Worm (Caenorhabditis elegans): Measurements from ENCODE around the gene ztf-9.
A peak's percentile ranks its signal among the peaks of the same experiment; 100 is the strongest.

Gene ztf-9

ce11 chrV:9704399-9704798 is 12.4 kb upstream of the ztf-9 start (continued):
- TF ChIP-seq unc-55 (GFP tag; optimal IDR thresholded peaks at IDR 0.05) (peak; percentile 90), gmeb-1 (tag; optimal IDR thresholded peaks at IDR 0.05) (no peak)

ce11 chrV:9703549-9703948 is 11.6 kb upstream of the ztf-9 start:
- no peak for TF ChIP-seq nhr-21 (tag; optimal IDR thresholded peaks at IDR 0.05)
- TF ChIP-seq nhr-10 (tag; optimal IDR thresholded peaks at IDR 0.05): no peak
- TF ChIP-seq fos-1 (tag; optimal IDR thresholded peaks at IDR 0.05): no peak
- TF ChIP-seq nhr-77 (tag; optimal IDR thresholded peaks at IDR 0.05): no peak
- no peak for TF ChIP-seq nhr-237 (tag; optimal IDR thresholded peaks at IDR 0.05)
- TF ChIP-seq egl-27 (tag; optimal IDR thresholded peaks at IDR 0.05): no peak

- TF ChIP-seq ceh-82 (tag; optimal IDR thresholded peaks at IDR 0.05) (no peak), nhr-12 (tag; optimal IDR thresholded peaks at IDR 0.05) (no peak), peb-1 (tag; optimal IDR thresholded peaks at IDR 0.05) (no peak), nhr-11 (tag; optimal IDR thresholded peaks at IDR 0.05) (no peak), aly-2 (tag; optimal IDR thresholded peaks at IDR 0.05) (no peak)
Measured at ce11 chrV:9702755-9703154, 10.8 kb upstream of the ztf-9 start, which contains the start of gene xbx-6. xbx-6 (plus strand) TSS chrV:9703055.

- TF ChIP-seq fos-1 (tag; optimal IDR thresholded peaks at IDR 0.05) (peak; percentile 50), F13H6.1 (tag; optimal IDR thresholded peaks at IDR 0.05) (no peak)
Measured at ce11 chrV:9701861-9702260, 9.9 kb upstream of the ztf-9 start.

ce11 chrV:9699216-9699615 is 7.3 kb upstream of the ztf-9 start:
- TF ChIP-seq dmd-4 (tag; optimal IDR thresholded peaks at IDR 0.05) (no peak), peb-1 (tag; optimal IDR thresholded peaks at IDR 0.05) (no peak), nhr-129 (tag; optimal IDR thresholded peaks at IDR 0.05) (no peak), fos-1 (tag; optimal IDR thresholded peaks at IDR 0.05) (no peak), unc-62 (GFP tag; optimal IDR thresholded peaks at IDR 0.05) (no peak), sem-4 (tag; optimal IDR thresholded peaks at IDR 0.05) (no peak), elt-3 (tag; optimal IDR thresholded peaks at IDR 0.05) (no peak), snpc-4 (tag; optimal IDR thresholded peaks at IDR 0.05) (no peak), gmeb-1 (tag; optimal IDR thresholded peaks at IDR 0.05) (no peak), ZK546.5 (tag; optimal IDR thresholded peaks at IDR 0.05) (no peak), unc-39 (tag; optimal IDR thresholded peaks at IDR 0.05) (no peak), nhr-10 (tag; optimal IDR thresholded peaks at IDR 0.05) (no peak)

- TF ChIP-seq gmeb-1 (tag; optimal IDR thresholded peaks at IDR 0.05) (no peak), ceh-16 (tag; optimal IDR thresholded peaks at IDR 0.05) (no peak), zag-1 (tag; optimal IDR thresholded peaks at IDR 0.05) (no peak), R02D3.7 (tag; optimal IDR thresholded peaks at IDR 0.05) (no peak), nhr-237 (tag; optimal IDR thresholded peaks at IDR 0.05) (no peak), crh-2 (tag; optimal IDR thresholded peaks at IDR 0.05) (no peak), blmp-1 (tag; optimal IDR thresholded peaks at IDR 0.05; ENCODE audit: insufficient read depth) (no peak), mab-5 (tag; optimal IDR thresholded peaks at IDR 0.05) (no peak), Y55F3AM.14 (GFP tag; optimal IDR thresholded peaks at IDR 0.05) (no peak), lin-11 (tag; optimal IDR thresholded peaks at IDR 0.05) (no peak), ztf-4 (tag; optimal IDR thresholded peaks at IDR 0.05) (no peak), nhr-12 (tag; optimal IDR thresholded peaks at IDR 0.05) (no peak), nhr-23 (tag; optimal IDR thresholded peaks at IDR 0.05) (no peak), elt-1 (tag; optimal IDR thresholded peaks at IDR 0.05) (no peak), peb-1 (tag; optimal IDR thresholded peaks at IDR 0.05) (no peak), nhr-77 (tag; optimal IDR thresholded peaks at IDR 0.05) (no peak), sem-4 (tag; optimal IDR thresholded peaks at IDR 0.05) (no peak), ztf-1 (GFP tag; conservative IDR thresholded peaks at IDR 0.05) (no peak), C34F6.9 (tag; optimal IDR thresholded peaks at IDR 0.05) (no peak)
Measured at ce11 chrV:9696715-9697114, 4.8 kb upstream of the ztf-9 start, which contains the start of gene her-1. her-1 (plus strand) TSS chrV:9697015.

Measured in whole organism, L2 larva.